Fruit fly (Drosophila melanogaster) whole organism, embryonic: ENCODE data around the gene CG7367.

ENCODE experiments used
- Abd-B ChIP-seq: fragments of 200-800 bp; sonication (Bioruptor generic); optimal IDR thresholded peaks from 2 replicates; lab custom pipeline; 2018; ENCODE audit warnings: missing biosample characterization, mild to moderate bottlenecking, missing genetic modification characterization, moderate library complexity
- Asciz ChIP-seq: fragments of 200-800 bp; sonication (Bioruptor generic); optimal IDR thresholded peaks from 2 replicates; lab custom pipeline; 2017; ENCODE audit warnings: missing biosample characterization, mild to moderate bottlenecking, missing genetic modification characterization, missing genetic modification reagents
- Bgb ChIP-seq: fragments of 200-800 bp; sonication (Bioruptor generic); IDR thresholded peaks from 2 replicates; pipeline ENCODE4 v1.3.6; 2022; ENCODE audit warnings: missing biosample characterization, missing genetic modification characterization; ENCODE audit not compliant: partially characterized antibody
- CG10959 ChIP-seq: fragments of 200-800 bp; sonication (Bioruptor generic); IDR thresholded peaks from 2 replicates; pipeline ENCODE4 v1.3.6; 2022; ENCODE audit warnings: missing biosample characterization, missing genetic modification characterization
- CG11085 ChIP-seq: fragments of 200-800 bp; sonication (Bioruptor generic); IDR thresholded peaks from 2 replicates; pipeline ENCODE4 v1.3.6; 2022; ENCODE audit warnings: missing biosample characterization, missing genetic modification characterization
- CG11504 ChIP-seq: fragments of 200-800 bp; sonication (Bioruptor generic); optimal IDR thresholded peaks from 3 replicates; lab custom pipeline; 2019; ENCODE audit warnings: missing biosample characterization, mild to moderate bottlenecking, missing genetic modification characterization, moderate library complexity
- CG12236 ChIP-seq: fragments of 200-800 bp; sonication (Bioruptor generic); optimal IDR thresholded peaks from 2 replicates; lab custom pipeline; 2016; ENCODE audit warnings: missing biosample characterization, missing genetic modification characterization
- CG1233 ChIP-seq: fragments of 200-800 bp; sonication (Bioruptor generic); optimal IDR thresholded peaks from 4 replicates; lab custom pipeline; 2018; ENCODE audit warnings: missing biosample characterization, mild to moderate bottlenecking, missing genetic modification characterization
- CG12942 ChIP-seq: fragments of 200-800 bp; sonication (Bioruptor generic); optimal IDR thresholded peaks from 3 replicates; lab custom pipeline; 2016; ENCODE audit warnings: missing biosample characterization, missing genetic modification characterization
- CG14050 ChIP-seq: fragments of 200-800 bp; sonication (Bioruptor generic); IDR thresholded peaks from 3 replicates; pipeline ENCODE4 v1.3.6; 2022; ENCODE audit warnings: missing biosample characterization, missing genetic modification characterization
- CG14667 ChIP-seq: fragments of 200-800 bp; sonication (Bioruptor generic); IDR thresholded peaks from 2 replicates; pipeline ENCODE4 v1.3.6; 2022; ENCODE audit warnings: missing biosample characterization, missing genetic modification characterization
- CG1792 ChIP-seq: fragments of 200-800 bp; sonication (Bioruptor generic); optimal IDR thresholded peaks from 2 replicates; lab custom pipeline; 2016; ENCODE audit warnings: missing biosample characterization, missing genetic modification characterization
- CG2116 ChIP-seq: fragments of 200-800 bp; sonication (Bioruptor generic); optimal IDR thresholded peaks from 3 replicates; lab custom pipeline; 2018; ENCODE audit warnings: missing biosample characterization, mild to moderate bottlenecking, missing genetic modification characterization
- CG2202 ChIP-seq: fragments of 200-800 bp; sonication (Bioruptor generic); optimal IDR thresholded peaks from 2 replicates; lab custom pipeline; 2018; ENCODE audit warnings: missing biosample characterization, mild to moderate bottlenecking, missing genetic modification characterization
- CG3407 ChIP-seq: fragments of 200-800 bp; sonication (Bioruptor generic); optimal IDR thresholded peaks from 2 replicates; lab custom pipeline; 2018; ENCODE audit warnings: missing biosample characterization, mild to moderate bottlenecking, missing genetic modification characterization
- CG4820 ChIP-seq: fragments of 200-800 bp; sonication (Bioruptor generic); optimal IDR thresholded peaks from 3 replicates; lab custom pipeline; 2016; ENCODE audit warnings: missing biosample characterization, missing genetic modification characterization
- CG5245 ChIP-seq: fragments of 200-800 bp; sonication (Bioruptor generic); optimal IDR thresholded peaks from 3 replicates; lab custom pipeline; 2016; ENCODE audit warnings: missing biosample characterization, missing genetic modification characterization
- CG9727 ChIP-seq: fragments of 200-800 bp; sonication (Bioruptor generic); optimal IDR thresholded peaks from 3 replicates; lab custom pipeline; 2017; ENCODE audit warnings: missing biosample characterization, mild to moderate bottlenecking, missing genetic modification characterization
- Ets65A ChIP-seq: fragments of 200-800 bp; sonication (Bioruptor generic); peaks from one replicate; lab custom pipeline; 2016; ENCODE audit warnings: missing biosample characterization, missing genetic modification characterization
- Fer1 ChIP-seq: fragments of 200-800 bp; sonication (Bioruptor generic); optimal IDR thresholded peaks from 2 replicates; lab custom pipeline; 2017; ENCODE audit warnings: missing biosample characterization, mild to moderate bottlenecking, missing genetic modification characterization
- Fer3 ChIP-seq: fragments of 200-800 bp; sonication (Bioruptor generic); optimal IDR thresholded peaks from 2 replicates; lab custom pipeline; 2018; ENCODE audit warnings: missing biosample characterization, mild to moderate bottlenecking, missing genetic modification characterization, moderate library complexity
- Gsc ChIP-seq: fragments of 200-800 bp; sonication (Bioruptor generic); IDR thresholded peaks from 2 replicates; pipeline ENCODE4 v1.3.6; 2022; ENCODE audit warnings: missing biosample characterization, missing genetic modification characterization
- HLH4C ChIP-seq: fragments of 200-800 bp; sonication (Bioruptor generic); IDR thresholded peaks from 3 replicates; pipeline ENCODE4 v1.3.6; 2022; ENCODE audit warnings: missing biosample characterization, missing genetic modification characterization; ENCODE audit not compliant: partially characterized antibody
- HLH54F ChIP-seq: fragments of 200-800 bp; sonication (Bioruptor generic); optimal IDR thresholded peaks from 3 replicates; lab custom pipeline; 2016; ENCODE audit warnings: missing biosample characterization, missing genetic modification characterization
- Hmr ChIP-seq: fragments of 200-800 bp; sonication (Bioruptor generic); optimal IDR thresholded peaks from 3 replicates; lab custom pipeline; 2017; ENCODE audit warnings: mild to moderate bottlenecking, missing biosample characterization, missing genetic modification reagents, missing genetic modification characterization
- Hr78 ChIP-seq, 2 experiments: fragments of 200-800 bp in 1 of 2; fragments of >200 bp in 1 of 2; sonication (Bioruptor generic) in 1 of 2; optimal IDR thresholded peaks; 2 replicates each; lab custom pipeline; 2017 to 2019; ENCODE audit warnings: missing biosample characterization in 2 of 2, missing genetic modification characterization in 2 of 2, mild to moderate bottlenecking in 1 of 2, moderate library complexity in 1 of 2
- MTF-1 ChIP-seq: fragments of 200-800 bp; sonication (Bioruptor generic); optimal IDR thresholded peaks from 2 replicates; lab custom pipeline; 2018; ENCODE audit warnings: missing biosample characterization, mild to moderate bottlenecking, missing genetic modification characterization, borderline replicate concordance
- Nf-YB ChIP-seq: fragments of 200-800 bp; sonication (Bioruptor generic); optimal IDR thresholded peaks from 3 replicates; lab custom pipeline; 2019; ENCODE audit warnings: missing biosample characterization, mild to moderate bottlenecking, missing genetic modification characterization, moderate library complexity
- NfI ChIP-seq: fragments of 200-800 bp; sonication (Bioruptor generic); optimal IDR thresholded peaks from 3 replicates; lab custom pipeline; 2018; ENCODE audit warnings: missing biosample characterization, mild to moderate bottlenecking, missing genetic modification characterization, moderate library complexity
- Oli ChIP-seq: fragments of 200-800 bp; sonication (Bioruptor generic); optimal IDR thresholded peaks from 2 replicates; lab custom pipeline; 2018; ENCODE audit warnings: missing biosample characterization, mild to moderate bottlenecking, missing genetic modification characterization, moderate library complexity
- Optix ChIP-seq: fragments of 200-800 bp; sonication (Bioruptor generic); IDR thresholded peaks from 3 replicates; pipeline ENCODE4 v1.3.6; 2022; ENCODE audit warnings: missing biosample characterization, missing genetic modification characterization
- Poxn ChIP-seq: fragments of 200-800 bp; sonication (Bioruptor generic); IDR thresholded peaks from 2 replicates; pipeline ENCODE4 v1.3.6; 2022; ENCODE audit warnings: missing biosample characterization, missing genetic modification characterization
- Scr ChIP-seq: fragments of 200-800 bp; sonication (Bioruptor generic); IDR thresholded peaks from 2 replicates; pipeline ENCODE4 v1.3.6; 2022; ENCODE audit warnings: missing biosample characterization, missing genetic modification characterization; ENCODE audit not compliant: partially characterized antibody
- Six4 ChIP-seq: fragments of 200-800 bp; sonication (Bioruptor generic); optimal IDR thresholded peaks from 2 replicates; lab custom pipeline; 2016; ENCODE audit warnings: missing biosample characterization, missing genetic modification characterization
- ac ChIP-seq: fragments of 200-800 bp; sonication (Bioruptor generic); optimal IDR thresholded peaks from 3 replicates; lab custom pipeline; 2017; ENCODE audit warnings: missing biosample characterization, mild to moderate bottlenecking, missing genetic modification characterization
- cad ChIP-seq: fragments of >200 bp; optimal IDR thresholded peaks from 2 replicates; lab custom pipeline; 2017; ENCODE audit warnings: missing biosample characterization, missing genetic modification characterization
- chn ChIP-seq: fragments of 200-800 bp; sonication (Bioruptor generic); optimal IDR thresholded peaks from 2 replicates; lab custom pipeline; 2016; ENCODE audit warnings: missing biosample characterization, missing genetic modification characterization
- eve ChIP-seq, 2 experiments: fragments of >200 bp; optimal IDR thresholded peaks; 2 replicates each; lab custom pipeline; 2017; ENCODE audit warnings: missing biosample characterization in 2 of 2, missing genetic modification characterization in 2 of 2
- fru ChIP-seq: fragments of >200 bp; optimal IDR thresholded peaks from 2 replicates; lab custom pipeline; 2017
- gsb ChIP-seq: fragments of 200-800 bp; sonication (Bioruptor generic); IDR thresholded peaks from 2 replicates; pipeline ENCODE4 v1.3.6; 2022; ENCODE audit warnings: missing biosample characterization, missing genetic modification characterization
- kah ChIP-seq: fragments of 200-800 bp; sonication (Bioruptor generic); optimal IDR thresholded peaks from 2 replicates; lab custom pipeline; 2018; ENCODE audit warnings: missing biosample characterization, mild to moderate bottlenecking, missing genetic modification characterization
- knrl ChIP-seq: fragments of 200-800 bp; sonication (Bioruptor generic); IDR thresholded peaks from 3 replicates; pipeline ENCODE4 v1.3.6; 2022; ENCODE audit warnings: missing biosample characterization, missing genetic modification characterization; ENCODE audit not compliant: partially characterized antibody
- nmo ChIP-seq: fragments of 200-800 bp; sonication (Bioruptor generic); optimal IDR thresholded peaks from 2 replicates; lab custom pipeline; 2018; ENCODE audit warnings: missing biosample characterization, mild to moderate bottlenecking, missing genetic modification characterization, moderate library complexity
- odd ChIP-seq: fragments of 200-800 bp; sonication (Bioruptor generic); optimal IDR thresholded peaks from 2 replicates; lab custom pipeline; 2017; ENCODE audit warnings: missing biosample characterization, mild to moderate bottlenecking, missing genetic modification characterization
- pb ChIP-seq: fragments of 200-800 bp; sonication (Bioruptor generic); optimal IDR thresholded peaks from 3 replicates; lab custom pipeline; 2016; ENCODE audit warnings: missing biosample characterization, missing genetic modification characterization
- salm ChIP-seq: fragments of 200-800 bp; sonication (Bioruptor generic); optimal IDR thresholded peaks from 2 replicates; lab custom pipeline; 2018; ENCODE audit warnings: missing biosample characterization, mild to moderate bottlenecking, missing genetic modification characterization
- shn ChIP-seq: fragments of 200-800 bp; sonication (Bioruptor generic); optimal IDR thresholded peaks from 3 replicates; lab custom pipeline; 2016; ENCODE audit warnings: missing biosample characterization, missing genetic modification characterization
- tll ChIP-seq, 2 experiments: fragments of 200-800 bp in 1 of 2; fragments of >200 bp in 1 of 2; sonication (Bioruptor generic) in 1 of 2; optimal IDR thresholded peaks; 2 replicates each; lab custom pipeline; 2017 to 2019; ENCODE audit warnings: missing biosample characterization in 2 of 2, missing genetic modification characterization in 2 of 2, mild to moderate bottlenecking in 1 of 2, moderate library complexity in 1 of 2
- wek ChIP-seq: fragments of 200-800 bp; sonication (Bioruptor generic); optimal IDR thresholded peaks from 3 replicates; lab custom pipeline; 2018; ENCODE audit warnings: missing biosample characterization, mild to moderate bottlenecking, missing genetic modification characterization, moderate library complexity

The CG7367 gene

dm6 chr2L:8010602-8011455 is 28.8 kb downstream of the CG7367 start, which contains the start of the genes Glyat and Tg (continued):
- TF ChIP-seq CG1792 (GFP tag; lab: Kevin White, UChicago) (no peak), CG12236 (no peak), CG5245 (GFP tag; lab: Kevin White, UChicago) (no peak), CG14667 (GFP tag; lab: Robert Waterston, UW) (no peak), tll (GFP tag; optimal IDR thresholded peaks at IDR 0.05; lab: Kevin White, UChicago) (no peak), pb (GFP tag; lab: Kevin White, UChicago) (no peak), CG3407 (no peak), ac (GFP tag; lab: Kevin White, UChicago) (no peak), MTF-1 (no peak), CG4820 (no peak), Bgb (GFP tag; lab: Robert Waterston, UW) (peak; percentile 33; the same call in 1 of the 2 replicates), NfI (peak; percentile 13), Fer3 (peak; percentile 31), Hmr (GFP tag; lab: Kevin White, UChicago) (peak; percentile 19), CG10959 (GFP tag; lab: Robert Waterston, UW) (no peak), salm (tag; lab: Kevin White, UChicago) (no peak), CG11085 (GFP tag; lab: Robert Waterston, UW) (no peak), HLH4C (GFP tag; lab: Robert Waterston, UW) (peak; percentile 66), knrl (no peak), Six4 (GFP tag; lab: Kevin White, UChicago) (no peak), odd (GFP tag; lab: Kevin White, UChicago) (no peak), gsb (no peak), CG12942 (GFP tag; lab: Kevin White, UChicago) (no peak), Hr78 (GFP tag; optimal IDR thresholded peaks at IDR 0.05; lab: Kevin White, UChicago) (no peak), Gsc (GFP tag; lab: Robert Waterston, UW) (no peak), Poxn (GFP tag; lab: Robert Waterston, UW) (no peak), Asciz (GFP tag; lab: Kevin White, UChicago) (no peak), kah (GFP tag; lab: Kevin White, UChicago) (no peak), CG9727 (no peak), CG1233 (GFP tag; lab: Kevin White, UChicago) (no peak), cad (GFP tag; lab: Kevin White, UChicago) (no peak), shn (GFP tag; lab: Kevin White, UChicago) (no peak), nmo (peak; percentile 14), CG2116 (GFP tag; lab: Kevin White, UChicago) (peak; percentile 78), CG14050 (GFP tag; lab: Robert Waterston, UW) (no peak; the same call in 2 of the 3 replicates), Nf-YB (GFP tag; lab: Kevin White, UChicago) (no peak), Scr (peak; percentile 51), CG2202 (tag; lab: Kevin White, UChicago) (no peak), wek (GFP tag; lab: Kevin White, UChicago) (no peak), Abd-B (GFP tag; lab: Kevin White, UChicago) (no peak), Optix (GFP tag; lab: Robert Waterston, UW) (no peak), Oli (tag; lab: Kevin White, UChicago) (peak; percentile 4), HLH54F (GFP tag; lab: Kevin White, UChicago) (no peak), chn (GFP tag; lab: Kevin White, UChicago) (no peak), fru (lab: Kevin White, UChicago) (no peak), Ets65A (GFP tag; lab: Kevin White, UChicago) (no peak), CG11504 (tag; lab: Kevin White, UChicago) (peak; percentile 51), Fer1 (GFP tag; lab: Kevin White, UChicago) (peak; percentile 50), eve (GFP tag; optimal IDR thresholded peaks at IDR 0.05; lab: Kevin White, UChicago) (peak in 1 of 2 experiments; percentile 18)
